Worm (Caenorhabditis elegans): Measurements from ENCODE around the gene F21D5.3.
"Not testable (repeated sequence)": the region's sequence is repeated elsewhere in the genome, so short reads cannot be mapped to it uniquely, and the experiment has no call there.

The F21D5.3 gene

DNA sequence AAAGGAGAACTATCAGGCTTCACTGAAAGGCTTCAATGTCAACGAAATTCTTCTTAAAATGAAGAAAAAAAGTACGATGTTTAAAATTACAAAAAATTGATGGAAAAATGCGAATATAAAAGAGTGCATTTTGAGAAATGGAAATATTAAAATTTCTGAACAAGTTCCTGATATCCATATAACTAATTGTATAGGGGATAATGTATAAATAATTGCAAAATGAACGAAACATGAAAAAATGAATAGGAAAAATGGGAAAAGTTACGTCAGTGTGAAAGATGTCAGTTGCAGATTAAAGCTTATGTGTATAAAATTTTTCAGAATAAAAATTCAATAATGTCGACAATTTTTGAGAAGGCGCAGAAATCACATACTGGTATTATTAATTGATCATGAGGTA, 22.6 kb upstream of the F21D5.3 start:
- TF ChIP-seq aly-1 (tag; optimal IDR thresholded peaks at IDR 0.05) (no peak), scrt-1 (GFP tag; IDR thresholded peaks at IDR 0.05) (no peak), F13C5.2 (tag; optimal IDR thresholded peaks at IDR 0.05) (no peak), ceh-36 (tag; optimal IDR thresholded peaks at IDR 0.05) (no peak), tbx-37 (GFP tag; conservative IDR thresholded peaks at IDR 0.05) (no peak), pes-1 (GFP tag; IDR thresholded peaks at IDR 0.05) (no peak), sea-1 (GFP tag; conservative IDR thresholded peaks at IDR 0.05) (no peak), ceh-13 (GFP tag; optimal IDR thresholded peaks at IDR 0.05) (no peak), hmbx-1 (tag; optimal IDR thresholded peaks at IDR 0.05) (no peak), hnd-1 (tag; optimal IDR thresholded peaks at IDR 0.05) (no peak), flt-1 (GFP tag; IDR thresholded peaks at IDR 0.05) (no peak), tbx-11 (GFP tag; IDR thresholded peaks at IDR 0.05) (no peak), ama-1 (optimal IDR thresholded peaks at IDR 0.05) (no peak), ets-7 (tag; optimal IDR thresholded peaks at IDR 0.05) (no peak), tra-4 (tag; optimal IDR thresholded peaks at IDR 0.05) (no peak), B0310.2 (tag; optimal IDR thresholded peaks at IDR 0.05) (no peak), hmg-4 (GFP tag; optimal IDR thresholded peaks at IDR 0.05) (no peak)

DNA sequence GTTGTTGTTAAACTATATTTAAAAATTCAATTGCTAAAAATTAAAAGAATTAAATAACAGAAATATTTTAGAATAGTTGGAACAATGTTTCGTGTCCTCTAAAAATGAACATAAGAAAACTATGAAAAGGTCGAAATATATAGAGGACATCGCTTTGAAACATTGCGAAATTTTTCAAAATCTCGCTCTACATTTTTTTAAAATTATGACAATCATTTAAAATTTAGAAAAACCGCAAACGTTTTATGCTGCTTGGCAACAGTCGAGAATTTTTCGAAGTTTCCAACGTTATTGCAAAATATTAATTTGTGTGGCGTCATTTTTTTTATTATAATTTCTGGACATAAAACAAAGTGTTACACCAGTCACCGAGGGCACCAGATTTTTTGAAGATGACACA, 15.6 kb upstream of the F21D5.3 start, which contains the start of the genes parg-2 and ipla-5:
Gene parg-2, minus strand, starts transcription at position 101 of the 400 bp plus-strand sequence.
Gene ipla-5, plus strand, starts transcription at position 216 of the 400 bp plus-strand sequence.
- TF ChIP-seq hmg-4 (GFP tag; optimal IDR thresholded peaks at IDR 0.05); tbx-37 (GFP tag; conservative IDR thresholded peaks at IDR 0.05); B0310.2 (tag; optimal IDR thresholded peaks at IDR 0.05): not testable (repeated sequence)

DNA sequence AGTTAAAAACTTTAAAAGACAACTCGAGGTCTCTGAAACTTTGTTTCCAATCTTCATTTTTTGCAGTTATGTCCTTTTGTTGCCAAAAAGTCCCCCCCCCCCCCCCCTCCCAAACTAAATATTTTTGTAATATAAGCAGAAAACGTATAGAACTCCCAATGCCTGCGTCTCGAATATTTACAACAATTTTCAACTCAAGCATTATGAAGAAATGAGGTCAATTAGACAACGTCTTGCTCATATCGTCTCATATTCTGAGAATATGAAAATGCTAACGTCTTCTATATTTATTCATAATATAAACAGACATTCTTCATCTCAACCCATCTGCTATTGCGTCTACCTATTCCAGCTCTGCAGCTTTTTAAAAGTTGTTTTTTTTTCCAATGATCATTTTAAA, 12.5 kb upstream of the F21D5.3 start, which contains the start of gene H23L24.1:
Gene H23L24.1, plus strand, starts transcription at position 301 of the 400 bp plus-strand sequence.
- no peak for TF ChIP-seq ama-1 (optimal IDR thresholded peaks at IDR 0.05)

DNA sequence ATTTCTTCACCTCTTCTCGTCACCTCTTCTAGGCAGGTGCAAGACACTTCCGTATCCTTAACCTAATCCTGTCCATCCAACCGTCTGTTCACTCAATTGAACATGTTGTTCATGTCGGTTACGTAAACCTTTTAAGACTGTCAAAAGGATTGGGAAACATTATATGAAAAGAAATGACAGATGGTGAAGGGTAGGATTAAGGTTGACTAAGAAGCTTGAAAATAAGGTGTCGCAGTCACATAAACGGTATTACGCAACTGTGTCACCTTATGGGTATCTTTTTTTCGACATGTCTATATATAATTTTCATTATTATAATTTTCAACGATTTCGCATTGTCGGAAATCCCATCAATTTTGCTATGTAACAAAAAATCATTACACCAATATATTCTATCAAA, 7.8 kb upstream of the F21D5.3 start:
- TF ChIP-seq tbx-37 (GFP tag; conservative IDR thresholded peaks at IDR 0.05) (no peak), tbx-11 (GFP tag; IDR thresholded peaks at IDR 0.05) (no peak), hnd-1 (tag; optimal IDR thresholded peaks at IDR 0.05) (no peak), ceh-13 (GFP tag; optimal IDR thresholded peaks at IDR 0.05) (no peak), tra-4 (tag; optimal IDR thresholded peaks at IDR 0.05) (no peak), hmbx-1 (tag; optimal IDR thresholded peaks at IDR 0.05) (no peak), B0310.2 (tag; optimal IDR thresholded peaks at IDR 0.05) (no peak), flt-1 (GFP tag; IDR thresholded peaks at IDR 0.05) (no peak), F13C5.2 (tag; optimal IDR thresholded peaks at IDR 0.05) (no peak), hmg-4 (GFP tag; optimal IDR thresholded peaks at IDR 0.05) (no peak), ets-7 (tag; optimal IDR thresholded peaks at IDR 0.05) (no peak), ceh-36 (tag; optimal IDR thresholded peaks at IDR 0.05) (no peak), sea-1 (GFP tag; conservative IDR thresholded peaks at IDR 0.05) (no peak), scrt-1 (GFP tag; IDR thresholded peaks at IDR 0.05) (no peak), pes-1 (GFP tag; IDR thresholded peaks at IDR 0.05) (no peak), ama-1 (optimal IDR thresholded peaks at IDR 0.05) (no peak), aly-1 (tag; optimal IDR thresholded peaks at IDR 0.05) (no peak)

DNA sequence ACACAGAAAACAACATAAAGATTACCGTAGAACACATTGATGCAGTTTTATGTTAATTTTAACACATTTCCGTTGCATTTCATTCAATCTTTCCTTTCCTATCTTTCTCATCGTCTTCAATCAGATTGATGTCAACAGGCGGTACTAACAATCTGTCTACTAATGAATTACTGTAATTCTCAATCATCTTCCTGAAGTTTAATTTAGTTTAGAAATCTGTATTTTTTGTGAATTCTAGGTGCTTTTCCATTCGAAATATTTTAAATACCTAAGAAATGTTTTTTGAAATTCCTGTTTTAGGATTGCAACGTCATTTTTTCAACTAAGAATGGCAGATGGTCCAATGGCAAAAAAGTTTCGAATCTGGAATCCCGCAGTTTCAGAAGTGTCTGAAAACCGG, 6.9 kb upstream of the F21D5.3 start, which contains the start of gene F21D5.9:
Gene F21D5.9, plus strand, starts transcription at position 301 of the 400 bp plus-strand sequence.
- TF ChIP-seq tbx-11 (GFP tag; IDR thresholded peaks at IDR 0.05) (no peak), sea-1 (GFP tag; conservative IDR thresholded peaks at IDR 0.05) (no peak), hmbx-1 (tag; optimal IDR thresholded peaks at IDR 0.05) (no peak), pes-1 (GFP tag; IDR thresholded peaks at IDR 0.05) (no peak), B0310.2 (tag; optimal IDR thresholded peaks at IDR 0.05) (no peak), scrt-1 (GFP tag; IDR thresholded peaks at IDR 0.05) (no peak), ceh-13 (GFP tag; optimal IDR thresholded peaks at IDR 0.05) (no peak), ets-7 (tag; optimal IDR thresholded peaks at IDR 0.05) (no peak), tra-4 (tag; optimal IDR thresholded peaks at IDR 0.05) (no peak), hmg-4 (GFP tag; optimal IDR thresholded peaks at IDR 0.05) (no peak), aly-1 (tag; optimal IDR thresholded peaks at IDR 0.05) (no peak), hnd-1 (tag; optimal IDR thresholded peaks at IDR 0.05) (no peak), ama-1 (optimal IDR thresholded peaks at IDR 0.05) (no peak), F13C5.2 (tag; optimal IDR thresholded peaks at IDR 0.05) (no peak), ceh-36 (tag; optimal IDR thresholded peaks at IDR 0.05) (no peak), flt-1 (GFP tag; IDR thresholded peaks at IDR 0.05) (no peak), tbx-37 (GFP tag; conservative IDR thresholded peaks at IDR 0.05) (no peak)

DNA sequence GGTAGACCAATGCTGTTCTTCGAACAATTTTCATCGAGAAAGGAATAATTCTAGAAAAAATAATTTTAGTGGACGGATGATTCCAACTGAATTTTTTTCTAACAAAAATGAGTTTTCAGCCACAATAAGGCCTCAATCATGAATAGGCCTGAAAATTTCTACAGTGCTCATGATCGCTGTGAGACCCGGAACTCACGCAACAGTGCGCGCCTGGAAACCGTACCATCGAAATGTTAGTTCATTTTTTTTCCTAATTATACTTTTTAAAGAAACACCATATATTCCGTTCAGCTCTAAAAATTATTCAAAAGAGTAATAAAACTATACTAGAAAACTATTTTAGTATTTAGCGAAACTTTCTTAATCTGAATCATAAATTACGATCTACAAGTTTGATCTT, 5.7 kb upstream of the F21D5.3 start:
- TF ChIP-seq ceh-36 (tag; optimal IDR thresholded peaks at IDR 0.05) (no peak), hnd-1 (tag; optimal IDR thresholded peaks at IDR 0.05) (no peak), sea-1 (GFP tag; conservative IDR thresholded peaks at IDR 0.05) (no peak), tbx-37 (GFP tag; conservative IDR thresholded peaks at IDR 0.05) (no peak), ama-1 (optimal IDR thresholded peaks at IDR 0.05) (no peak), ceh-13 (GFP tag; optimal IDR thresholded peaks at IDR 0.05) (no peak), hmg-4 (GFP tag; optimal IDR thresholded peaks at IDR 0.05) (no peak), scrt-1 (GFP tag; IDR thresholded peaks at IDR 0.05) (no peak), pes-1 (GFP tag; IDR thresholded peaks at IDR 0.05) (no peak), tbx-11 (GFP tag; IDR thresholded peaks at IDR 0.05) (no peak), B0310.2 (tag; optimal IDR thresholded peaks at IDR 0.05) (no peak), F13C5.2 (tag; optimal IDR thresholded peaks at IDR 0.05) (no peak), ets-7 (tag; optimal IDR thresholded peaks at IDR 0.05) (no peak), hmbx-1 (tag; optimal IDR thresholded peaks at IDR 0.05) (no peak), tra-4 (tag; optimal IDR thresholded peaks at IDR 0.05) (no peak), flt-1 (GFP tag; IDR thresholded peaks at IDR 0.05) (no peak), aly-1 (tag; optimal IDR thresholded peaks at IDR 0.05) (no peak)

DNA sequence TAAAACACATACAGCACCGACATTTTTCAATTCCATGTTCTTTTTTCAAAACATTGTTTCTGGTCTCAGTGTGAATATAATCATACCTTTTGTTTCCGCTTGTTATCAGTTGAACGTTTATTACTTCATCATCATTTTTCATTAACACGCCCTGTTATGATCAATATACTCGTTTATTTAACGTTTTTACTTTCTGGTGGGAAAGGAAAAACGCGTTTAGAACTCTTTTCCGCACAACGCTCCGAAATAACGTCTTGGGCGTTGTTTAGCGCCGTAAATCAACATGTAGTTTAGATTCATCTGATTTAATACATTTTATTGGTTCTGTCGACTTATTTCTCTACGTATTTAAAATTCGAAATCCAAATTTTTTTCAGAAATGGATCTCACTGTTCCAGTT, 5.3 kb upstream of the F21D5.3 start, which contains the start of gene pgm-3:
Gene pgm-3, plus strand, starts transcription at position 378 of the 400 bp plus-strand sequence.
- TF ChIP-seq sea-1 (GFP tag; conservative IDR thresholded peaks at IDR 0.05), result no peak
- TF ChIP-seq hmbx-1 (tag; optimal IDR thresholded peaks at IDR 0.05), result no peak
- no peak for TF ChIP-seq ama-1 (optimal IDR thresholded peaks at IDR 0.05)
- TF ChIP-seq ceh-36 (tag; optimal IDR thresholded peaks at IDR 0.05), result no peak
- TF ChIP-seq tra-4 (tag; optimal IDR thresholded peaks at IDR 0.05), result no peak
- no peak for TF ChIP-seq pes-1 (GFP tag; IDR thresholded peaks at IDR 0.05)
- TF ChIP-seq flt-1 (GFP tag; IDR thresholded peaks at IDR 0.05), result no peak
- TF ChIP-seq hnd-1 (tag; optimal IDR thresholded peaks at IDR 0.05), result no peak
- TF ChIP-seq hmg-4 (GFP tag; optimal IDR thresholded peaks at IDR 0.05), result no peak
- no peak for TF ChIP-seq aly-1 (tag; optimal IDR thresholded peaks at IDR 0.05)
- no peak for TF ChIP-seq tbx-11 (GFP tag; IDR thresholded peaks at IDR 0.05)

Data from whole organism, early embryonic.